Worm (Caenorhabditis elegans) whole organism, young adult: ENCODE data around the gene gln-1.

Experiments used
- B0019.2 ChIP-seq: fragments of 200-800 bp; sonication (Bioruptor generic); conservative IDR thresholded peaks from 2 replicates; pipeline ENCODE4 v1.3.6; 2022; ENCODE audit warnings: missing genetic modification reagents, missing genetic modification characterization, missing compliant biosample characterization
- B0035.1 ChIP-seq: sonication (generic microtip); optimal IDR thresholded peaks from 2 replicates; lab custom pipeline; 2016; ENCODE audit warnings: missing genetic modification characterization, mild to moderate bottlenecking, missing compliant biosample characterization, missing genotype, missing genetic modification reagents
- B0336.3 ChIP-seq: fragments of 200-800 bp; sonication (Bioruptor generic); IDR thresholded peaks from 2 replicates; pipeline ENCODE4 v1.3.6; 2022; ENCODE audit warnings: missing genetic modification characterization, missing compliant biosample characterization
- C06A6.2 ChIP-seq: fragments of 200-800 bp; sonication (Bioruptor generic); conservative IDR thresholded peaks from 2 replicates; pipeline ENCODE4 v1.3.6; 2022; ENCODE audit warnings: missing genetic modification characterization, missing compliant biosample characterization
- F23B12.7 ChIP-seq: sonication (generic microtip); optimal IDR thresholded peaks from 2 replicates; lab custom pipeline; 2017; ENCODE audit warnings: missing genetic modification characterization, mild to moderate bottlenecking, missing compliant biosample characterization, antibody characterized with exemption, moderate library complexity; ENCODE audit not compliant: insufficient read depth
- F33H1.4 ChIP-seq: fragments of 200-800 bp; sonication (Bioruptor generic); IDR thresholded peaks from 2 replicates; pipeline ENCODE4 v1.3.6; 2022; ENCODE audit warnings: missing genetic modification reagents, missing genetic modification characterization, missing compliant biosample characterization
- F52B5.7 ChIP-seq: sonication (generic microtip); optimal IDR thresholded peaks from 2 replicates; lab custom pipeline; 2016; ENCODE audit warnings: mild to moderate bottlenecking, missing genetic modification characterization, missing compliant biosample characterization
- F55B11.4 ChIP-seq: sonication (generic microtip); optimal IDR thresholded peaks from 2 replicates; lab custom pipeline; 2016; ENCODE audit warnings: missing compliant biosample characterization, missing genetic modification characterization, borderline replicate concordance; ENCODE audit not compliant: insufficient read depth
- F57C9.4 ChIP-seq: sonication (generic microtip); optimal IDR thresholded peaks from 2 replicates; lab custom pipeline; 2017; ENCODE audit warnings: mild to moderate bottlenecking, missing genetic modification characterization, missing compliant biosample characterization
- T26A5.8 ChIP-seq: sonication (generic microtip); optimal IDR thresholded peaks from 2 replicates; lab custom pipeline; 2016; ENCODE audit warnings: missing genetic modification characterization, missing compliant biosample characterization
- Y95B8A.8 ChIP-seq: fragments of 200-800 bp; sonication (Bioruptor generic); IDR thresholded peaks from 2 replicates; pipeline ENCODE4 v1.3.6; 2022; ENCODE audit warnings: missing genetic modification reagents, missing genetic modification characterization, missing compliant biosample characterization
- ZK185.1 ChIP-seq: sonication (generic microtip); optimal IDR thresholded peaks from 2 replicates; lab custom pipeline; 2016; ENCODE audit warnings: mild to moderate bottlenecking, missing genetic modification characterization, missing compliant biosample characterization; ENCODE audit not compliant: poor library complexity, severe bottlenecking
- athp-1 ChIP-seq: sonication (generic microtip); optimal IDR thresholded peaks from 2 replicates; lab custom pipeline; 2017; ENCODE audit warnings: mild to moderate bottlenecking, missing genetic modification characterization, missing compliant biosample characterization
- attf-6 ChIP-seq: fragments of 200-800 bp; sonication (Bioruptor generic); IDR thresholded peaks from 2 replicates; pipeline ENCODE4 v1.3.6; 2022; ENCODE audit warnings: missing genetic modification reagents, missing genetic modification characterization, missing compliant biosample characterization
- bed-2 ChIP-seq: fragments of 200-800 bp; sonication (Bioruptor generic); IDR thresholded peaks from 2 replicates; pipeline ENCODE4 v1.3.6; 2022; ENCODE audit warnings: missing genetic modification reagents, missing genetic modification characterization, missing compliant biosample characterization
- cebp-1 ChIP-seq, 2 experiments: fragments of 200-800 bp in 1 of 2; sonication (Bioruptor generic) in 1 of 2; sonication (generic microtip) in 1 of 2; IDR thresholded peaks in 1 of 2; optimal IDR thresholded peaks in 1 of 2; 2 replicates each; pipeline versions ENCODE4 v1.3.6 to Lab custom; 2017 to 2022; ENCODE audit warnings: missing compliant biosample characterization in 2 of 2, missing genetic modification characterization in 2 of 2, mild to moderate bottlenecking in 1 of 2, missing genetic modification reagents in 1 of 2, moderate library complexity in 1 of 2
- chd-7 ChIP-seq: sonication (generic microtip); optimal IDR thresholded peaks from 2 replicates; lab custom pipeline; 2016; ENCODE audit warnings: mild to moderate bottlenecking, missing genetic modification characterization, moderate library complexity, missing compliant biosample characterization
- dox-1 ChIP-seq: fragments of 200-800 bp; sonication (Bioruptor generic); IDR thresholded peaks from 2 replicates; pipeline ENCODE4 v1.3.6; 2022; ENCODE audit warnings: missing genetic modification reagents, missing genetic modification characterization, missing compliant biosample characterization
- egl-18 ChIP-seq: fragments of 200-800 bp; sonication (Bioruptor generic); IDR thresholded peaks from 2 replicates; pipeline ENCODE4 v1.3.6; 2022; ENCODE audit warnings: missing genetic modification reagents, missing genetic modification characterization, missing compliant biosample characterization
- egrh-3 ChIP-seq: fragments of 200-800 bp; sonication (Bioruptor generic); IDR thresholded peaks from 2 replicates; pipeline ENCODE4 v1.3.6; 2022; ENCODE audit warnings: missing genetic modification reagents, missing genetic modification characterization, missing compliant biosample characterization
- ets-4 ChIP-seq: fragments of 200-800 bp; sonication (Bioruptor generic); optimal IDR thresholded peaks from 2 replicates; lab custom pipeline; 2018; ENCODE audit warnings: mild to moderate bottlenecking, missing genetic modification characterization, missing compliant biosample characterization
- fkh-3 ChIP-seq: sonication (generic microtip); optimal IDR thresholded peaks from 2 replicates; lab custom pipeline; 2016; ENCODE audit warnings: mild to moderate bottlenecking, missing genetic modification characterization, missing compliant biosample characterization
- him-1 ChIP-seq: sonication (generic microtip); optimal IDR thresholded peaks from 2 replicates; lab custom pipeline; 2016; ENCODE audit warnings: missing genotype, missing genetic modification reagents, missing genetic modification characterization, missing compliant biosample characterization
- hmg-1.2 ChIP-seq: fragments of 200-800 bp; sonication (Bioruptor generic); IDR thresholded peaks from 2 replicates; pipeline ENCODE4 v1.3.6; 2022; ENCODE audit warnings: missing genetic modification reagents, missing genetic modification characterization, missing compliant biosample characterization
- hrde-1 ChIP-seq: sonication (generic microtip); optimal IDR thresholded peaks from 2 replicates; lab custom pipeline; 2016; ENCODE audit warnings: missing genetic modification characterization, mild to moderate bottlenecking, missing compliant biosample characterization, moderate library complexity, missing genotype, missing genetic modification reagents, borderline replicate concordance
- hsf-1 ChIP-seq: fragments of 200-800 bp; sonication (Bioruptor generic); IDR thresholded peaks from 2 replicates; pipeline ENCODE4 v1.3.6; 2022; ENCODE audit warnings: missing genetic modification reagents, missing genetic modification characterization, missing compliant biosample characterization
- let-607 ChIP-seq, 2 experiments: fragments of 200-800 bp in 1 of 2; sonication (Bioruptor generic) in 1 of 2; sonication (generic microtip) in 1 of 2; optimal IDR thresholded peaks; 2 replicates each; lab custom pipeline; 2016 to 2018; ENCODE audit warnings: mild to moderate bottlenecking in 2 of 2, missing compliant biosample characterization in 2 of 2, missing genetic modification characterization in 2 of 2, moderate library complexity in 2 of 2, missing genotype in 1 of 2
- lin-40 ChIP-seq: sonication (generic microtip); optimal IDR thresholded peaks from 2 replicates; lab custom pipeline; 2016; ENCODE audit warnings: missing genetic modification characterization, mild to moderate bottlenecking, missing compliant biosample characterization, missing genotype, missing genetic modification reagents
- lsl-1 ChIP-seq: fragments of 200-800 bp; sonication (Bioruptor generic); optimal IDR thresholded peaks from 2 replicates; lab custom pipeline; 2018; ENCODE audit warnings: mild to moderate bottlenecking, missing genetic modification characterization, moderate library complexity, missing compliant biosample characterization
- lsy-27 ChIP-seq: sonication (generic microtip); optimal IDR thresholded peaks from 2 replicates; lab custom pipeline; 2017; ENCODE audit warnings: missing genetic modification characterization, mild to moderate bottlenecking, missing compliant biosample characterization, antibody characterized with exemption, missing genotype, borderline replicate concordance; ENCODE audit not compliant: insufficient read depth
- madf-10 ChIP-seq: sonication (generic microtip); optimal IDR thresholded peaks from 2 replicates; lab custom pipeline; 2016; ENCODE audit warnings: mild to moderate bottlenecking, missing genetic modification characterization, missing compliant biosample characterization
- madf-3 ChIP-seq: fragments of 200-800 bp; sonication (Bioruptor generic); IDR thresholded peaks from 2 replicates; pipeline ENCODE4 v1.3.6; 2022; ENCODE audit warnings: missing genetic modification reagents, missing genetic modification characterization, missing compliant biosample characterization
- mcd-1 ChIP-seq: fragments of 200-800 bp; sonication (Bioruptor generic); IDR thresholded peaks from 2 replicates; pipeline ENCODE4 v1.3.6; 2022; ENCODE audit warnings: missing genetic modification reagents, missing genetic modification characterization, missing compliant biosample characterization
- nhr-120 ChIP-seq: fragments of 200-800 bp; sonication (Bioruptor generic); IDR thresholded peaks from 2 replicates; pipeline ENCODE4 v1.3.6; 2022; ENCODE audit warnings: missing genetic modification characterization, missing compliant biosample characterization
- nhr-27 ChIP-seq: fragments of 200-800 bp; sonication (Bioruptor generic); optimal IDR thresholded peaks from 2 replicates; lab custom pipeline; 2018; ENCODE audit warnings: mild to moderate bottlenecking, missing genetic modification characterization, moderate library complexity, missing compliant biosample characterization
- nhr-80 ChIP-seq: sonication (generic microtip); optimal IDR thresholded peaks from 2 replicates; lab custom pipeline; 2016; ENCODE audit warnings: missing genetic modification characterization, missing compliant biosample characterization
- nhr-90 ChIP-seq: sonication (generic microtip); optimal IDR thresholded peaks from 2 replicates; lab custom pipeline; 2016; ENCODE audit warnings: missing genotype, mild to moderate bottlenecking, missing genetic modification characterization, missing compliant biosample characterization
- snpc-4 ChIP-seq, 5 experiments: fragments of 150-350 bp in 1 of 5; sonication (generic microtip) in 4 of 5; optimal IDR thresholded peaks; 2 replicates each; lab custom pipeline; 2014 to 2018; ENCODE audit warnings: missing genetic modification characterization in 5 of 5, missing biosample characterization in 3 of 5, antibody characterized with exemption in 2 of 5, mild to moderate bottlenecking in 2 of 5, missing compliant biosample characterization in 2 of 5, missing genotype in 2 of 5, moderate library complexity in 2 of 5, missing genetic modification reagents in 1 of 5
- tbx-9 ChIP-seq: sonication (generic microtip); optimal IDR thresholded peaks from 2 replicates; lab custom pipeline; 2016; ENCODE audit warnings: borderline replicate concordance, missing genetic modification characterization, inconsistent platforms, missing compliant biosample characterization
- zfh-2 ChIP-seq: fragments of 200-800 bp; sonication (Bioruptor generic); conservative IDR thresholded peaks from 2 replicates; pipeline ENCODE4 v1.3.6; 2022; ENCODE audit warnings: missing genetic modification reagents, missing genetic modification characterization, missing compliant biosample characterization
- zim-3 ChIP-seq: sonication (generic microtip); optimal IDR thresholded peaks from 2 replicates; lab custom pipeline; 2017; ENCODE audit warnings: mild to moderate bottlenecking, missing genetic modification characterization, moderate library complexity, missing compliant biosample characterization

gln-1 gene

DNA sequence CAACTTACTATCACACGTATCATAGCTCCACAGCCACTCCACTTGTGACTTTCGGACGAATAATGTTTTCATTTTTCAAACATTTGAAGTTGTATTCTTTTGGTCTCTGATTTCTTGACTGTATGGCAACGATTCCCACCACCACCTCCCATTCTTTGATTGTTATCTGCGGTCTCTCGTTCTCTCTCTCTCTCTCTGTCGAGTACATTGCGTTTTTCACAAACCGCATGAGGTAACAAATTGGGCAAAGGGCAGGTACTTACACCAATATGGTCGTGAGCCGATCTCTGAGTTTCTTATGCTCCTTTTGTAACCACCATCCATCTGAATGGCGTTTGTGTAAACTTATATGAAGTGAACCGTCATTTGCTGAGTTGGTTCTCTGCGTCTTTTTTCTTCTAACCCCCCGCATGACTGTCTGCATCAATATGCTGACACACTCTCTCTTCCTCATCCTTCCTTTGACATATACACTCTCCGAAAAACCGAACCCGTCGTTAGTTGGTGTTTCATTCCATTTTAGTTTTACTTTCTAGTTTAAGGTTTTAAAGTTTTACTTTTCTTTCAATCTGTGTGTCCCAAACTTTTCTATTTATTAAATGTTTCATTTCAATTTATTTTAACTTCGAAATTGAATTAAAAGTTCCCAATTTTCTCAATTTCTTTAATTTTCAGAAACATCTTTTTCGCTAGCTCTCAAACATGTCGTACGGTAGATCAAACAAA, at the start of gene gln-1:
TSS of gene gln-1 (plus strand) at position 676 of the 726 bp plus-strand sequence.
- peak; percentile 16 to 34 for TF ChIP-seq let-607 (tag; optimal IDR thresholded peaks at IDR 0.05; lab: Kevin White, UChicago)
- TF ChIP-seq tbx-9 (tag; lab: Kevin White, UChicago) = no peak
- no peak for TF ChIP-seq snpc-4 (GFP tag; optimal IDR thresholded peaks at IDR 0.05; lab: Kevin White, UChicago)
- TF ChIP-seq snpc-4 (tag; optimal IDR thresholded peaks at IDR 0.05; lab: Kevin White, UChicago) = no peak
- no peak for TF ChIP-seq chd-7 (tag; lab: Kevin White, UChicago)
- no peak for TF ChIP-seq Y95B8A.8
- TF ChIP-seq F23B12.7 = no peak
- TF ChIP-seq athp-1 (tag; lab: Kevin White, UChicago) = no peak
- peak; percentile 35; the same call in 1 of the 2 replicates for TF ChIP-seq hmg-1.2 (GFP tag; lab: Robert Waterston, UW)
- TF ChIP-seq dox-1 (GFP tag; lab: Robert Waterston, UW) = 0 out of 2 replicates have a peak, but pooled peaks have one; percentile 53
- no peak for TF ChIP-seq zim-3 (tag; lab: Kevin White, UChicago)
- no peak for TF ChIP-seq T26A5.8
- TF ChIP-seq mcd-1 (GFP tag; lab: Robert Waterston, UW) = no peak
- TF ChIP-seq F33H1.4 (GFP tag; lab: Robert Waterston, UW) = no peak
- TF ChIP-seq ZK185.1 (tag; lab: Kevin White, UChicago) = peak; percentile 4
- no peak for TF ChIP-seq B0019.2
- TF ChIP-seq B0035.1 (tag; lab: Kevin White, UChicago) = no peak
- peak; percentile 5 for TF ChIP-seq madf-10 (tag; lab: Kevin White, UChicago)
- no peak for TF ChIP-seq F55B11.4 (tag; lab: Kevin White, UChicago)
- no peak for TF ChIP-seq cebp-1 (GFP tag; IDR thresholded peaks at IDR 0.05; lab: Robert Waterston, UW)
- peak; percentile 46 for TF ChIP-seq cebp-1 (tag; optimal IDR thresholded peaks at IDR 0.05; lab: Kevin White, UChicago)
- TF ChIP-seq nhr-27 (tag; lab: Kevin White, UChicago) = no peak
- TF ChIP-seq B0336.3 (GFP tag; lab: Robert Waterston, UW) = no peak
- no peak for TF ChIP-seq hrde-1
- TF ChIP-seq nhr-120 (GFP tag; lab: Robert Waterston, UW) = no peak
- no peak for TF ChIP-seq F52B5.7 (tag; lab: Kevin White, UChicago)
- TF ChIP-seq egrh-3 (GFP tag; lab: Robert Waterston, UW) = no peak
- peak; percentile 95 for TF ChIP-seq nhr-80 (tag; lab: Kevin White, UChicago)
- no peak for TF ChIP-seq C06A6.2 (GFP tag; lab: Robert Waterston, UW)
- no peak for TF ChIP-seq F57C9.4 (tag; lab: Kevin White, UChicago)
- TF ChIP-seq fkh-3 (tag; lab: Kevin White, UChicago) = no peak
- peak; percentile 35 for TF ChIP-seq nhr-90
- peak; percentile 34; the same call in 1 of the 2 replicates for TF ChIP-seq zfh-2 (GFP tag; lab: Robert Waterston, UW)
- no peak for TF ChIP-seq lsl-1 (GFP tag; lab: Kevin White, UChicago)
- TF ChIP-seq attf-6 = no peak
- TF ChIP-seq, all 124 proteins: peak for 9

DNA sequence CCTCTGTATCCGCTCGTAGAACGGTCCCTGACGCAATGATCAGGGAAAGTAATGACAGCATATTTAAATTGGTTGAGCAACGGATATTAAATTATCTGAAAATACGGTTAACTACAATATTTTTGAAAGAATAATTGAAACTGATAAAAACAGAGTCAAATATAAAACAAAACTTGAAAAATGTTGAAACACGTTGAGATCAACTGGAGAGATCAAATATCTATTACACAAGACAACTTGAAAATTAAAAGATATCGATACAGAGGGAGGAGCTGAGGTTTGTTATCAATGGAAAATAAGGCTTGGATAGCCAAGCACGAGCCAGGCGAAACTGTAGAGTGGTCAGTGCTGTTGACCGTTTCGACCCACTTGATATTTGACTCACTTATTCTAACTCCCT, 47.5 kb upstream of the gln-1 start, which contains the start of gene C09B8.3:
TSS of gene C09B8.3 (minus strand) at position 101 of the 400 bp plus-strand sequence.
- TF ChIP-seq F33H1.4 (GFP tag; lab: Robert Waterston, UW) = no peak
- TF ChIP-seq madf-3 (GFP tag; lab: Robert Waterston, UW) = no peak
- TF ChIP-seq hsf-1 (GFP tag; lab: Robert Waterston, UW) = no peak
- no peak for TF ChIP-seq ets-4 (GFP tag; lab: Kevin White, UChicago)
- no peak for TF ChIP-seq him-1 (tag; lab: Kevin White, UChicago)
- no peak for TF ChIP-seq bed-2 (GFP tag; lab: Robert Waterston, UW)
- TF ChIP-seq lin-40 (tag; lab: Kevin White, UChicago) = no peak
- no peak for TF ChIP-seq egl-18 (GFP tag; lab: Robert Waterston, UW)
- TF ChIP-seq hmg-1.2 (GFP tag; lab: Robert Waterston, UW) = no peak
- no peak for TF ChIP-seq zim-3 (tag; lab: Kevin White, UChicago)
- no peak for TF ChIP-seq lsy-27 (tag; lab: Kevin White, UChicago)
